Fruit fly (Drosophila melanogaster) whole organism, embryonic: ENCODE data around the gene CG4328.
A peak's percentile ranks its signal among the peaks of the same experiment; 100 is the strongest.

ENCODE experiments used
- BEAF-32 ChIP-seq: fragments of 200-800 bp; sonication (Bioruptor generic); optimal IDR thresholded peaks from 3 replicates; lab custom pipeline; 2017; ENCODE audit warnings: missing biosample characterization, missing genetic modification characterization, mild to moderate bottlenecking, moderate library complexity, missing genetic modification reagents
- Blimp-1 ChIP-seq: fragments of 200-800 bp; sonication (Bioruptor generic); optimal IDR thresholded peaks from 3 replicates; lab custom pipeline; 2018; ENCODE audit warnings: missing biosample characterization, missing genetic modification characterization, mild to moderate bottlenecking, moderate library complexity, missing genetic modification reagents
- CG10321 ChIP-seq: fragments of 200-800 bp; sonication (Bioruptor generic); IDR thresholded peaks from 2 replicates; pipeline ENCODE4 v1.3.6; 2022; ENCODE audit warnings: missing biosample characterization, missing genetic modification characterization
- CG10462 ChIP-seq: fragments of 200-800 bp; sonication (Bioruptor generic); optimal IDR thresholded peaks from 2 replicates; lab custom pipeline; 2016; ENCODE audit warnings: missing biosample characterization, missing genetic modification characterization
- CG10543 ChIP-seq: fragments of 200-800 bp; sonication (Bioruptor generic); optimal IDR thresholded peaks from 3 replicates; lab custom pipeline; 2017; ENCODE audit warnings: missing biosample characterization, mild to moderate bottlenecking, missing genetic modification characterization, moderate library complexity
- CG11247 ChIP-seq: fragments of 200-800 bp; sonication (Bioruptor generic); IDR thresholded peaks from 2 replicates; pipeline ENCODE4 v1.3.6; 2022; ENCODE audit warnings: missing biosample characterization, missing genetic modification characterization
- CG11504 ChIP-seq: fragments of 200-800 bp; sonication (Bioruptor generic); optimal IDR thresholded peaks from 3 replicates; lab custom pipeline; 2019; ENCODE audit warnings: missing biosample characterization, mild to moderate bottlenecking, missing genetic modification characterization, moderate library complexity
- CG11723 ChIP-seq: fragments of 200-800 bp; sonication (Bioruptor generic); optimal IDR thresholded peaks from 2 replicates; lab custom pipeline; 2017; ENCODE audit warnings: missing biosample characterization, mild to moderate bottlenecking, missing genetic modification characterization
- CG14667 ChIP-seq: fragments of 200-800 bp; sonication (Bioruptor generic); IDR thresholded peaks from 2 replicates; pipeline ENCODE4 v1.3.6; 2022; ENCODE audit warnings: missing biosample characterization, missing genetic modification characterization
- CG16863 ChIP-seq: fragments of 200-800 bp; sonication (Bioruptor generic); optimal IDR thresholded peaks from 3 replicates; lab custom pipeline; 2016; ENCODE audit warnings: missing biosample characterization, missing genetic modification characterization
- CG18262 ChIP-seq: fragments of 200-800 bp; optimal IDR thresholded peaks from 3 replicates; lab custom pipeline; 2019; ENCODE audit warnings: missing biosample characterization, mild to moderate bottlenecking, missing genetic modification characterization, moderate library complexity
- CG18619 ChIP-seq: fragments of 200-800 bp; sonication (Bioruptor generic); optimal IDR thresholded peaks from 3 replicates; lab custom pipeline; 2017; ENCODE audit warnings: missing biosample characterization, mild to moderate bottlenecking, missing genetic modification characterization
- CG34376 ChIP-seq: fragments of 200-800 bp; sonication (Bioruptor generic); optimal IDR thresholded peaks from 2 replicates; lab custom pipeline; 2018; ENCODE audit warnings: missing biosample characterization, mild to moderate bottlenecking, missing genetic modification characterization
- CG7963 ChIP-seq: fragments of 200-800 bp; sonication (Bioruptor generic); IDR thresholded peaks from 3 replicates; pipeline ENCODE4 v1.3.6; 2022; ENCODE audit warnings: missing biosample characterization, missing genetic modification characterization; ENCODE audit not compliant: partially characterized antibody
- E2f1 ChIP-seq: fragments of 200-800 bp; sonication (Bioruptor generic); IDR thresholded peaks from 2 replicates; pipeline ENCODE4 v1.3.6; 2022; ENCODE audit warnings: missing biosample characterization, missing genetic modification characterization
- Eip74EF ChIP-seq, 2 experiments: fragments of 200-800 bp in 1 of 2; fragments of >200 bp in 1 of 2; sonication (Bioruptor generic) in 1 of 2; optimal IDR thresholded peaks; 2 replicates each; lab custom pipeline; 2017 to 2019; ENCODE audit warnings: missing biosample characterization in 2 of 2, missing genetic modification characterization in 2 of 2, mild to moderate bottlenecking in 1 of 2, moderate library complexity in 1 of 2
- Gsc ChIP-seq: fragments of 200-800 bp; sonication (Bioruptor generic); IDR thresholded peaks from 2 replicates; pipeline ENCODE4 v1.3.6; 2022; ENCODE audit warnings: missing biosample characterization, missing genetic modification characterization
- Hr51 ChIP-seq, 2 experiments: fragments of 200-800 bp; sonication (Bioruptor generic); optimal IDR thresholded peaks; 2 replicates in 1 of 2; 3 replicates in 1 of 2; lab custom pipeline; 2016 to 2018; ENCODE audit warnings: missing biosample characterization in 2 of 2, missing genetic modification characterization in 2 of 2, mild to moderate bottlenecking in 1 of 2, moderate library complexity in 1 of 2
- Lhr ChIP-seq: fragments of 200-800 bp; sonication (Bioruptor generic); optimal IDR thresholded peaks from 3 replicates; lab custom pipeline; 2017; ENCODE audit warnings: mild to moderate bottlenecking, missing biosample characterization, missing genetic modification reagents, missing genetic modification characterization
- Mrtf ChIP-seq: fragments of 200-800 bp; sonication (Bioruptor generic); IDR thresholded peaks from 3 replicates; pipeline ENCODE4 v1.3.6; 2022; ENCODE audit warnings: missing biosample characterization, missing genetic modification characterization
- Optix ChIP-seq: fragments of 200-800 bp; sonication (Bioruptor generic); IDR thresholded peaks from 3 replicates; pipeline ENCODE4 v1.3.6; 2022; ENCODE audit warnings: missing biosample characterization, missing genetic modification characterization
- Sry-δ ChIP-seq: fragments of 200-800 bp; sonication (Bioruptor generic); optimal IDR thresholded peaks from 2 replicates; lab custom pipeline; 2016; ENCODE audit warnings: missing biosample characterization, missing genetic modification characterization
- Usf ChIP-seq: fragments of 200-800 bp; sonication (Bioruptor generic); optimal IDR thresholded peaks from 2 replicates; lab custom pipeline; 2017; ENCODE audit warnings: missing genotype, missing biosample characterization, missing genetic modification characterization
- bab2 ChIP-seq: fragments of 200-800 bp; sonication (Bioruptor generic); optimal IDR thresholded peaks from 2 replicates; lab custom pipeline; 2016; ENCODE audit warnings: missing biosample characterization, missing genetic modification characterization
- bigmax ChIP-seq: fragments of 200-800 bp; sonication (Bioruptor generic); optimal IDR thresholded peaks from 2 replicates; lab custom pipeline; 2018; ENCODE audit warnings: missing biosample characterization, mild to moderate bottlenecking, missing genetic modification characterization
- caup ChIP-seq: fragments of 200-800 bp; sonication (Bioruptor generic); optimal IDR thresholded peaks from 3 replicates; lab custom pipeline; 2017; ENCODE audit warnings: missing biosample characterization, mild to moderate bottlenecking, missing genetic modification characterization, moderate library complexity; ENCODE audit not compliant: severe bottlenecking
- cg ChIP-seq: fragments of 200-800 bp; sonication (Bioruptor generic); optimal IDR thresholded peaks from 3 replicates; lab custom pipeline; 2019; ENCODE audit warnings: missing biosample characterization, mild to moderate bottlenecking, missing genetic modification characterization, moderate library complexity
- chif ChIP-seq, 2 experiments: fragments of 200-800 bp; sonication (Bioruptor generic); optimal IDR thresholded peaks; 3 replicates each; lab custom pipeline; 2016; ENCODE audit warnings: missing biosample characterization in 2 of 2, missing genetic modification characterization in 2 of 2
- chinmo ChIP-seq: fragments of 200-800 bp; sonication (Bioruptor generic); IDR thresholded peaks from 4 replicates; pipeline ENCODE4 v1.3.6; 2022; ENCODE audit warnings: missing biosample characterization, missing genetic modification characterization; ENCODE audit not compliant: partially characterized antibody
- ci ChIP-seq: fragments of 200-800 bp; sonication (Bioruptor generic); IDR thresholded peaks from 3 replicates; pipeline ENCODE4 v1.3.6; 2022; ENCODE audit warnings: missing biosample characterization, missing genetic modification characterization
- crc ChIP-seq: fragments of 200-800 bp; sonication (Bioruptor generic); optimal IDR thresholded peaks from 2 replicates; lab custom pipeline; 2016; ENCODE audit warnings: missing biosample characterization, missing genetic modification characterization
- crp ChIP-seq, 2 experiments: fragments of 200-800 bp; sonication (Bioruptor generic); optimal IDR thresholded peaks; 2 replicates in 1 of 2; 3 replicates in 1 of 2; lab custom pipeline; 2017; ENCODE audit warnings: missing biosample characterization in 2 of 2, missing genetic modification characterization in 2 of 2, mild to moderate bottlenecking in 1 of 2, moderate library complexity in 1 of 2
- dmrt99B ChIP-seq: fragments of 200-800 bp; sonication (Bioruptor generic); optimal IDR thresholded peaks from 2 replicates; lab custom pipeline; 2018; ENCODE audit warnings: missing biosample characterization, mild to moderate bottlenecking, missing genetic modification characterization, moderate library complexity
- dysf ChIP-seq: fragments of 200-800 bp; sonication (Bioruptor generic); IDR thresholded peaks from 3 replicates; pipeline ENCODE4 v1.3.6; 2022; ENCODE audit warnings: missing biosample characterization, missing genetic modification characterization
- lab ChIP-seq: fragments of 200-800 bp; sonication (Bioruptor generic); optimal IDR thresholded peaks from 3 replicates; lab custom pipeline; 2017; ENCODE audit warnings: missing biosample characterization, missing genetic modification characterization, mild to moderate bottlenecking, moderate library complexity, missing genetic modification reagents
- lbe ChIP-seq: fragments of 200-800 bp; sonication (Bioruptor generic); optimal IDR thresholded peaks from 2 replicates; lab custom pipeline; 2016; ENCODE audit warnings: missing biosample characterization, mild to moderate bottlenecking, missing genetic modification characterization
- phol ChIP-seq: fragments of 200-800 bp; sonication (Bioruptor generic); optimal IDR thresholded peaks from 3 replicates; lab custom pipeline; 2018; ENCODE audit warnings: missing biosample characterization, mild to moderate bottlenecking, missing genetic modification characterization, moderate library complexity
- pita ChIP-seq: fragments of 200-800 bp; sonication (Bioruptor generic); optimal IDR thresholded peaks from 2 replicates; lab custom pipeline; 2017; ENCODE audit warnings: missing biosample characterization, mild to moderate bottlenecking, missing genetic modification characterization
- pnt ChIP-seq: fragments of 200-800 bp; sonication (Bioruptor generic); optimal IDR thresholded peaks from 3 replicates; lab custom pipeline; 2016; ENCODE audit warnings: missing biosample characterization, missing genetic modification characterization
- ranshi ChIP-seq: fragments of 200-800 bp; sonication (Bioruptor generic); IDR thresholded peaks from 2 replicates; pipeline ENCODE4 v1.3.6; 2022; ENCODE audit warnings: missing biosample characterization, missing genetic modification characterization
- repo ChIP-seq: fragments of 200-800 bp; sonication (Bioruptor generic); optimal IDR thresholded peaks from 2 replicates; lab custom pipeline; 2016; ENCODE audit warnings: missing biosample characterization, missing genetic modification characterization
- sc ChIP-seq, 3 experiments: fragments of >200 bp in 2 of 3; fragments of 200-800 bp in 1 of 3; sonication (Bioruptor generic) in 1 of 3; optimal IDR thresholded peaks; 2 replicates in 2 of 3; 3 replicates in 1 of 3; lab custom pipeline; 2017; ENCODE audit warnings: mild to moderate bottlenecking in 1 of 3, missing biosample characterization in 1 of 3, missing genetic modification characterization in 1 of 3, missing genetic modification reagents in 1 of 3
- scrt ChIP-seq: fragments of 200-800 bp; sonication (Bioruptor generic); optimal IDR thresholded peaks from 2 replicates; lab custom pipeline; 2018; ENCODE audit warnings: missing biosample characterization, mild to moderate bottlenecking, missing genetic modification characterization, moderate library complexity
- slou ChIP-seq: fragments of 200-800 bp; sonication (Bioruptor generic); optimal IDR thresholded peaks from 3 replicates; lab custom pipeline; 2016; ENCODE audit warnings: missing biosample characterization, missing genetic modification characterization
- tup ChIP-seq: fragments of 200-800 bp; sonication (Bioruptor generic); optimal IDR thresholded peaks from 2 replicates; lab custom pipeline; 2016; ENCODE audit warnings: missing biosample characterization, mild to moderate bottlenecking, missing genetic modification characterization, moderate library complexity
- tx ChIP-seq: fragments of 200-800 bp; sonication (Bioruptor generic); optimal IDR thresholded peaks from 2 replicates; lab custom pipeline; 2016; ENCODE audit warnings: missing biosample characterization, missing genetic modification characterization
- vfl ChIP-seq: fragments of 200-800 bp; sonication (Bioruptor generic); optimal IDR thresholded peaks from 2 replicates; lab custom pipeline; 2016; ENCODE audit warnings: missing biosample characterization, missing genetic modification characterization
- wor ChIP-seq: fragments of 200-800 bp; sonication (Bioruptor generic); IDR thresholded peaks from 2 replicates; pipeline ENCODE4 v1.3.6; 2022; ENCODE audit warnings: missing biosample characterization, missing genetic modification characterization
- z ChIP-seq: fragments of 200-800 bp; sonication (Bioruptor generic); IDR thresholded peaks from 3 replicates; pipeline ENCODE4 v1.3.6; 2022; ENCODE audit warnings: missing biosample characterization, missing genetic modification characterization
- zfh2 ChIP-seq: fragments of 200-800 bp; sonication (Bioruptor generic); optimal IDR thresholded peaks from 2 replicates; lab custom pipeline; 2016; ENCODE audit warnings: missing biosample characterization, missing genetic modification characterization

CG4328 gene

DNA sequence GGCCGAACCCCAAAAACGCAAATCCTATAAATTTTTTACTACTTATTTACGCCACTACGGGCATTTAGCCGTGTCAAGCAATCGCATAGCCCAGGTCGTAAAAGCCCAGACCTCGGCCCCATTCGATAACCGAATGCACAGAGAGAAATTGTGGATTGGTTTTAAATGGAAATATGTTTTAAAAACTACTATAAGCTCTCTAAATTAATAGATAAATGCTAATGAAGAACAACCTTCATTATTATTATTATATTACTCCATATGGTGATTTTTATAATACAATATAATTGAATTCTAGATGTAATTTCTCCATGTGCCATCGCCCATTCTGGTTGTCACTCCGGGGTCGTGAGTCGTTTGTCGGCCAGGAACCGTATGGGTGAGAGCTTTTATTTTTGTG is 10.0 kb upstream of the CG4328 start (continued):
- TF ChIP-seq CG16863 (GFP tag; lab: Kevin White, UChicago), result no peak
- TF ChIP-seq CG34376 (GFP tag; lab: Kevin White, UChicago), result no peak
- no peak for TF ChIP-seq CG14667 (GFP tag; lab: Robert Waterston, UW)
- no peak for TF ChIP-seq chif (GFP tag; optimal IDR thresholded peaks at IDR 0.05; lab: Kevin White, UChicago)
- TF ChIP-seq CG18262 (tag; lab: Kevin White, UChicago), result peak; percentile 28
- no peak for TF ChIP-seq Mrtf (GFP tag; lab: Robert Waterston, UW)
- no peak for TF ChIP-seq CG10321
- TF ChIP-seq chinmo (GFP tag; lab: Robert Waterston, UW), result no peak
- TF ChIP-seq cg (GFP tag; lab: Kevin White, UChicago), result no peak
- peak; percentile 7 for TF ChIP-seq phol (tag; lab: Kevin White, UChicago)
- peak; percentile 25 for TF ChIP-seq lab (GFP tag; lab: Kevin White, UChicago)
- TF ChIP-seq dmrt99B (tag; lab: Kevin White, UChicago), result peak; percentile 8
- TF ChIP-seq pita (GFP tag; lab: Kevin White, UChicago), result no peak
- no peak for TF ChIP-seq E2f1
- no peak for TF ChIP-seq Usf (GFP tag; lab: Kevin White, UChicago)
- no peak for TF ChIP-seq Lhr (GFP tag; lab: Kevin White, UChicago)
- no peak for TF ChIP-seq BEAF-32 (GFP tag; lab: Kevin White, UChicago)
- TF ChIP-seq z (GFP tag; lab: Robert Waterston, UW), result no peak
- TF ChIP-seq Eip74EF (GFP tag; optimal IDR thresholded peaks at IDR 0.05; lab: Kevin White, UChicago), result no peak
- no peak for TF ChIP-seq dysf (GFP tag; lab: Robert Waterston, UW)
- TF ChIP-seq Sry-δ (GFP tag; lab: Kevin White, UChicago), result no peak
- TF ChIP-seq zfh2, result no peak
- peak in 1 of 2 experiments; percentile 26 for TF ChIP-seq Hr51 (GFP tag; optimal IDR thresholded peaks at IDR 0.05; lab: Kevin White, UChicago)
- no peak for TF ChIP-seq CG10462 (GFP tag; lab: Kevin White, UChicago)
- TF ChIP-seq bab2 (GFP tag; lab: Kevin White, UChicago), result no peak
- peak; percentile 26 for TF ChIP-seq Blimp-1 (GFP tag; lab: Kevin White, UChicago)
- no peak for TF ChIP-seq scrt
- TF ChIP-seq wor, result no peak
- TF ChIP-seq sc (optimal IDR thresholded peaks at IDR 0.05; lab: Kevin White, UChicago), result no peak
- TF ChIP-seq sc (GFP tag; optimal IDR thresholded peaks at IDR 0.05; lab: Kevin White, UChicago), result no peak
- TF ChIP-seq tx (GFP tag; lab: Kevin White, UChicago), result no peak
- TF ChIP-seq crp (GFP tag; optimal IDR thresholded peaks at IDR 0.05; lab: Kevin White, UChicago), result no peak
- TF ChIP-seq tup, result no peak
- no peak for TF ChIP-seq caup
- no peak for TF ChIP-seq pnt (GFP tag; lab: Kevin White, UChicago)
- no peak for TF ChIP-seq CG10543 (GFP tag; lab: Kevin White, UChicago)
- TF ChIP-seq CG11723 (GFP tag; lab: Kevin White, UChicago), result no peak
- no peak for TF ChIP-seq slou (GFP tag; lab: Kevin White, UChicago)
- TF ChIP-seq Gsc (GFP tag; lab: Robert Waterston, UW), result no peak
- TF ChIP-seq lbe (GFP tag; lab: Kevin White, UChicago), result no peak
- TF ChIP-seq CG11247 (GFP tag; lab: Robert Waterston, UW), result no peak
- no peak for TF ChIP-seq bigmax
- TF ChIP-seq crc (GFP tag; lab: Kevin White, UChicago), result no peak
- no peak for TF ChIP-seq Optix (GFP tag; lab: Robert Waterston, UW)
- TF ChIP-seq ci (GFP tag; lab: Robert Waterston, UW), result no peak
- no peak for TF ChIP-seq CG7963
- no peak for TF ChIP-seq ranshi (GFP tag; lab: Robert Waterston, UW)
- TF ChIP-seq repo (GFP tag; lab: Kevin White, UChicago), result no peak
- no peak for TF ChIP-seq CG18619 (GFP tag; lab: Kevin White, UChicago)
- peak; percentile 42 for TF ChIP-seq CG11504 (tag; lab: Kevin White, UChicago)
- no peak for TF ChIP-seq vfl
